Worm (Caenorhabditis elegans): ENCODE measurements around the gene T05G5.5.

The T05G5.5 gene

DNA sequence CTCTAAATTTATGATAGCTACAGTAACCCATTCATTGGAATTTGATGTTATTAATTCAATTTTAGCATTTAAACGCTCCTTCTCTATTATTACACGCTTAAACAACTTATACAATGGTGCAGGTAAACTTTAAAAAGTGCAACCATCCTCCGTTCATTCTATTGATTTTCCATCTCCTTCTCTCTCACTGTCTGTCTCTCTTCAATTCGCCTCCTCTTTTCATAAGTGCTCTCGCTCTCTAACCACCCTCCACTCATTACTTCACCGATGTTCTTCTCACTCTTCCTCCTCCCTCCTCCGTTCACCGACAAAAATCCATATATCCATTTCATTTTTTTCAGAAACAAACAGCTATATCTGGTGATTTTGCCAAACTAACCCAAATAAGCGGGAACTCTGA is 14.9 kb upstream of the T05G5.5 start, which contains the start of gene cbp-1:
cbp-1 (plus strand) TSS at position 335 of the 400 bp plus-strand sequence.
- no peak for TF ChIP-seq ttx-3 (tag; optimal IDR thresholded peaks at IDR 0.05)
- TF ChIP-seq dve-1 (tag; optimal IDR thresholded peaks at IDR 0.05): no peak
- no peak for TF ChIP-seq ceh-30 (tag; optimal IDR thresholded peaks at IDR 0.05)
- no peak for TF ChIP-seq hlh-30 (tag; optimal IDR thresholded peaks at IDR 0.05; ENCODE audit: insufficient read depth)
- TF ChIP-seq sox-4 (tag; optimal IDR thresholded peaks at IDR 0.05): no peak
- no peak for TF ChIP-seq ceh-34 (tag; optimal IDR thresholded peaks at IDR 0.05)
- no peak for TF ChIP-seq madf-2 (tag; optimal IDR thresholded peaks at IDR 0.05)
- no peak for TF ChIP-seq pha-4 (tag; optimal IDR thresholded peaks at IDR 0.05)
- no peak for TF ChIP-seq ztf-16 (tag; optimal IDR thresholded peaks at IDR 0.05)
- no peak for TF ChIP-seq elt-2 (tag; optimal IDR thresholded peaks at IDR 0.05)
- no peak for TF ChIP-seq odd-2 (tag; optimal IDR thresholded peaks at IDR 0.05)
- TF ChIP-seq unc-86 (tag; optimal IDR thresholded peaks at IDR 0.05): no peak
- TF ChIP-seq nhr-232 (tag; optimal IDR thresholded peaks at IDR 0.05): no peak
- TF ChIP-seq syd-9 (tag; optimal IDR thresholded peaks at IDR 0.05): no peak
- no peak for TF ChIP-seq tbx-2 (tag; optimal IDR thresholded peaks at IDR 0.05)
- TF ChIP-seq pax-1 (tag; optimal IDR thresholded peaks at IDR 0.05): peak; percentile 13
- no peak for TF ChIP-seq ceh-22 (tag; optimal IDR thresholded peaks at IDR 0.05)
- TF ChIP-seq ceh-14 (tag; optimal IDR thresholded peaks at IDR 0.05): no peak
- no peak for TF ChIP-seq ceh-9 (tag; optimal IDR thresholded peaks at IDR 0.05)
- no peak for TF ChIP-seq eyg-1 (tag; optimal IDR thresholded peaks at IDR 0.05)
- TF ChIP-seq ceh-19 (GFP tag; optimal IDR thresholded peaks at IDR 0.05): no peak
- peak; percentile 32 for TF ChIP-seq unc-55 (GFP tag; optimal IDR thresholded peaks at IDR 0.05)
- TF ChIP-seq T23F11.4 (GFP tag; optimal IDR thresholded peaks at IDR 0.05): no peak
- peak; percentile 41 for TF ChIP-seq ceh-31 (tag; optimal IDR thresholded peaks at IDR 0.05)
- TF ChIP-seq ceh-48 (tag; optimal IDR thresholded peaks at IDR 0.05): peak; percentile 86
- TF ChIP-seq mec-3 (tag; optimal IDR thresholded peaks at IDR 0.05; ENCODE audit: borderline replicate concordance): no peak
- no peak for TF ChIP-seq tbx-7 (tag; optimal IDR thresholded peaks at IDR 0.05)
- TF ChIP-seq nfya-1 (tag; optimal IDR thresholded peaks at IDR 0.05): peak; percentile 57

DNA sequence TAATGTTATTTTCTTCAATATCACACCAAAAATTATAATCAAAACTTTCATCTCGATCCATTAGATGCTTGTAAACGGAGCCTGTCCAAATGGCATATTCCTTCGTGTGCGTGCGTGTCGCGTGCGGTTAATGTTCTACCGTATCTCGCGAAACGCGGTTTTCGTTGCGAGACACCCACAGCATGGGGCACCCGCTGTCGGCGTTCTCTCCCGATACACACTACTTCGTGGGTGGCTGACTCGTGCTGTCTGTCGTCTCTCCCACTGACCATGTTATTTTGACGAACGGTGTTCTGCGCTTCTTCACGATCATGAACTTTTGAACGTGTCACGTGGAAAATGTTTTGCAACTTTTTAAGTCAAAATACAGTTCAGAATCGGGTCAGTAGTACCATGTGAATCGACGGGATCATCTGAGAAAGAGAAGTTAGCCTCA is 14.3 kb upstream of the T05G5.5 start:
- peak; percentile 55 for TF ChIP-seq ceh-45 (GFP tag; IDR thresholded peaks at IDR 0.05)
- peak; percentile 61 for TF ChIP-seq sox-2 (GFP tag; IDR thresholded peaks at IDR 0.05)
- TF ChIP-seq lim-6 (tag; optimal IDR thresholded peaks at IDR 0.05): no peak
- peak; percentile 93 for TF ChIP-seq ceh-34 (tag; optimal IDR thresholded peaks at IDR 0.05)
- peak; percentile 76 for TF ChIP-seq madf-2 (tag; optimal IDR thresholded peaks at IDR 0.05)
- TF ChIP-seq tbx-2 (tag; optimal IDR thresholded peaks at IDR 0.05): peak; percentile 92
- peak; percentile 77 for TF ChIP-seq pat-9 (tag; optimal IDR thresholded peaks at IDR 0.05)
- peak; percentile 50 for TF ChIP-seq hlh-8 (tag; optimal IDR thresholded peaks at IDR 0.05)
- TF ChIP-seq ceh-31 (tag; optimal IDR thresholded peaks at IDR 0.05): peak; percentile 88
- TF ChIP-seq ceh-24 (tag; optimal IDR thresholded peaks at IDR 0.05): no peak
- peak; percentile 92 for TF ChIP-seq pros-1 (tag; optimal IDR thresholded peaks at IDR 0.05)
- peak; percentile 90 for TF ChIP-seq dve-1 (tag; optimal IDR thresholded peaks at IDR 0.05)
- TF ChIP-seq ceh-48 (tag; optimal IDR thresholded peaks at IDR 0.05): no peak
- peak; percentile 31 for TF ChIP-seq lin-11 (tag; optimal IDR thresholded peaks at IDR 0.05)
- peak; percentile 82 for TF ChIP-seq ceh-30 (tag; optimal IDR thresholded peaks at IDR 0.05)
- peak; percentile 70 for TF ChIP-seq unc-55 (GFP tag; optimal IDR thresholded peaks at IDR 0.05)
- peak; percentile 56 for TF ChIP-seq che-1 (tag; optimal IDR thresholded peaks at IDR 0.05)
- no peak for TF ChIP-seq pag-3 (tag; optimal IDR thresholded peaks at IDR 0.05; ENCODE audit: borderline replicate concordance)
- peak; percentile 68 for TF ChIP-seq unc-3 (GFP tag; conservative IDR thresholded peaks at IDR 0.05)
- TF ChIP-seq unc-3 (tag; optimal IDR thresholded peaks at IDR 0.05): peak; percentile 39
- TF ChIP-seq ceh-2 (tag; optimal IDR thresholded peaks at IDR 0.05): peak; percentile 51
- peak; percentile 81 for TF ChIP-seq ztf-16 (tag; optimal IDR thresholded peaks at IDR 0.05)
- TF ChIP-seq elt-2 (tag; optimal IDR thresholded peaks at IDR 0.05): peak; percentile 78
- TF ChIP-seq ets-4 (tag; optimal IDR thresholded peaks at IDR 0.05): peak; percentile 62
- TF ChIP-seq ceh-9 (tag; optimal IDR thresholded peaks at IDR 0.05): no peak
- no peak for TF ChIP-seq mec-3 (tag; optimal IDR thresholded peaks at IDR 0.05; ENCODE audit: borderline replicate concordance)
- TF ChIP-seq K02D7.2 (tag; optimal IDR thresholded peaks at IDR 0.05): peak; percentile 29
- TF ChIP-seq ahr-1 (tag; optimal IDR thresholded peaks at IDR 0.05): peak; percentile 8
- TF ChIP-seq ceh-19 (GFP tag; optimal IDR thresholded peaks at IDR 0.05): peak; percentile 76
- TF ChIP-seq ref-2 (tag; optimal IDR thresholded peaks at IDR 0.05): peak; percentile 98
- TF ChIP-seq ceh-14 (tag; optimal IDR thresholded peaks at IDR 0.05): peak; percentile 54
- TF ChIP-seq ceh-6 (GFP tag; optimal IDR thresholded peaks at IDR 0.05): peak; percentile 79
- peak; percentile 93 for TF ChIP-seq ceh-18 (tag; optimal IDR thresholded peaks at IDR 0.05)
- peak; percentile 99 for TF ChIP-seq nfya-1 (tag; optimal IDR thresholded peaks at IDR 0.05)
- TF ChIP-seq T23F11.4 (GFP tag; optimal IDR thresholded peaks at IDR 0.05): peak; percentile 74
- TF ChIP-seq C08G9.2 (tag; optimal IDR thresholded peaks at IDR 0.05): peak; percentile 57
- no peak for TF ChIP-seq hlh-15 (tag; optimal IDR thresholded peaks at IDR 0.05)
- peak; percentile 84 for TF ChIP-seq syd-9 (tag; optimal IDR thresholded peaks at IDR 0.05)

Data from whole organism, late embryonic.